Fruit fly (Drosophila melanogaster): ENCODE measurements around the gene CG43155.

CG43155 gene

dm6 chrX:11454189-11454882 is 5.2 kb upstream of the CG43155 start, which contains the start of the genes Evi5 and HP5 (continued):
- no peak for TF ChIP-seq NC2α (GFP tag; optimal IDR thresholded peaks at IDR 0.05)
- TF ChIP-seq Dip2 (GFP tag; IDR thresholded peaks at IDR 0.05): no peak
- no peak for TF ChIP-seq Spps (tag; optimal IDR thresholded peaks at IDR 0.05)
- TF ChIP-seq Trl (optimal IDR thresholded peaks at IDR 0.05): no peak
- TF ChIP-seq Trl (GFP tag; optimal IDR thresholded peaks at IDR 0.05): peak; percentile 67
- no peak for TF ChIP-seq CG14860 (GFP tag; IDR thresholded peaks at IDR 0.05; ENCODE audit: partially characterized antibody)
- 0 out of 4 replicates have a peak, but pooled peaks have one; percentile 49 for TF ChIP-seq chinmo (GFP tag; IDR thresholded peaks at IDR 0.05; ENCODE audit: partially characterized antibody)
- no peak for TF ChIP-seq BtbVII (GFP tag; optimal IDR thresholded peaks at IDR 0.05)
- peak; percentile 34 for TF ChIP-seq crc (GFP tag; optimal IDR thresholded peaks at IDR 0.05)
- no peak for TF ChIP-seq crol (GFP tag; IDR thresholded peaks at IDR 0.05)
- peak; percentile 29; the same call in 1 of the 3 replicates for TF ChIP-seq vnd (GFP tag; IDR thresholded peaks at IDR 0.05; ENCODE audit: partially characterized antibody)
- peak; percentile 21 for TF ChIP-seq CG7928 (GFP tag; optimal IDR thresholded peaks at IDR 0.05)
- peak; percentile 35 for TF ChIP-seq lbe (GFP tag; optimal IDR thresholded peaks at IDR 0.05)
- peak; percentile 67 for TF ChIP-seq CoRest (tag; optimal IDR thresholded peaks at IDR 0.05)
- TF ChIP-seq knrl (GFP tag; IDR thresholded peaks at IDR 0.05; ENCODE audit: partially characterized antibody): peak; percentile 59
- no peak for TF ChIP-seq CG17912 (GFP tag; optimal IDR thresholded peaks at IDR 0.05)
- no peak for TF ChIP-seq Lim3 (GFP tag; IDR thresholded peaks at IDR 0.05)
- TF ChIP-seq nerfin-2 (GFP tag; IDR thresholded peaks at IDR 0.05; ENCODE audit: partially characterized antibody): no peak; the same call in 1 of the 2 replicates
- no peak for TF ChIP-seq disco-r (GFP tag; optimal IDR thresholded peaks at IDR 0.05)
- peak; percentile 64 for TF ChIP-seq amos (GFP tag; IDR thresholded peaks at IDR 0.05; ENCODE audit: partially characterized antibody)
- TF ChIP-seq CG12942 (GFP tag; optimal IDR thresholded peaks at IDR 0.05): peak; percentile 20
- TF ChIP-seq CG30020 (tag; optimal IDR thresholded peaks at IDR 0.05): peak; percentile 60
- TF ChIP-seq seq (GFP tag; IDR thresholded peaks at IDR 0.05): no peak
- no peak for TF ChIP-seq fd96Cb (tag; optimal IDR thresholded peaks at IDR 0.05)
- TF ChIP-seq CG14441 (GFP tag; IDR thresholded peaks at IDR 0.05): peak; percentile 74; the same call in 1 of the 2 replicates
- peak; percentile 44 for TF ChIP-seq inv (GFP tag; IDR thresholded peaks at IDR 0.05; ENCODE audit: partially characterized antibody)
- TF ChIP-seq lov (optimal IDR thresholded peaks at IDR 0.05): no peak
- no peak for TF ChIP-seq lov (GFP tag; IDR thresholded peaks at IDR 0.05)
- TF ChIP-seq Adf1 (GFP tag; IDR thresholded peaks at IDR 0.05): no peak; the same call in 1 of the 2 replicates
- no peak for TF ChIP-seq CG2129 (GFP tag; IDR thresholded peaks at IDR 0.05; ENCODE audit: partially characterized antibody)
- TF ChIP-seq mirr (GFP tag; optimal IDR thresholded peaks at IDR 0.05): no peak
- TF ChIP-seq CG31224 (GFP tag; IDR thresholded peaks at IDR 0.05): 0 out of 2 replicates have a peak, but pooled peaks have one; percentile 49
- no peak for TF ChIP-seq CG2875 (GFP tag; optimal IDR thresholded peaks at IDR 0.05)
- TF ChIP-seq CG16863 (GFP tag; optimal IDR thresholded peaks at IDR 0.05): no peak
- TF ChIP-seq dan (GFP tag; IDR thresholded peaks at IDR 0.05): no peak
- TF ChIP-seq GATAe (GFP tag; conservative IDR thresholded peaks at IDR 0.05): peak; percentile 24; the same call in 1 of the 2 replicates
- TF ChIP-seq Fer3 (tag; optimal IDR thresholded peaks at IDR 0.05): peak; percentile 12
- peak; percentile 63; the same call in 1 of the 2 replicates for TF ChIP-seq CG14014 (GFP tag; IDR thresholded peaks at IDR 0.05)
- TF ChIP-seq YL-1 (GFP tag; optimal IDR thresholded peaks at IDR 0.05): no peak
- peak; percentile 63 for TF ChIP-seq MESR4 (GFP tag; optimal IDR thresholded peaks at IDR 0.05)
- peak; percentile 29 for TF ChIP-seq chn (GFP tag; optimal IDR thresholded peaks at IDR 0.05)
- TF ChIP-seq twi (tag; optimal IDR thresholded peaks at IDR 0.05): no peak
- TF ChIP-seq HmgZ (tag; optimal IDR thresholded peaks at IDR 0.05): peak; percentile 37
- no peak for TF ChIP-seq Doc3 (GFP tag; IDR thresholded peaks at IDR 0.05; ENCODE audit: partially characterized antibody)
- TF ChIP-seq Bgb (GFP tag; IDR thresholded peaks at IDR 0.05; ENCODE audit: partially characterized antibody): peak; percentile 60; the same call in 1 of the 2 replicates
- peak; percentile 32 for TF ChIP-seq Nf-YC (tag; optimal IDR thresholded peaks at IDR 0.05)
- TF ChIP-seq oc (tag; optimal IDR thresholded peaks at IDR 0.05): no peak
- TF ChIP-seq sna (GFP tag; IDR thresholded peaks at IDR 0.05; ENCODE audit: partially characterized antibody): no peak
- TF ChIP-seq ken (GFP tag; IDR thresholded peaks at IDR 0.05): peak; percentile 71; the same call in 2 of the 3 replicates
